Worm (Caenorhabditis elegans): ENCODE data around the gene col-142.

- TF ChIP-seq unc-39 (tag; optimal IDR thresholded peaks at IDR 0.05): no peak
- no peak for TF ChIP-seq pha-4 (tag; optimal IDR thresholded peaks at IDR 0.05)
- no peak for TF ChIP-seq snpc-4 (tag; optimal IDR thresholded peaks at IDR 0.05)
- no peak for TF ChIP-seq ces-1 (GFP tag; optimal IDR thresholded peaks at IDR 0.05)
- no peak for TF ChIP-seq mep-1 (tag; optimal IDR thresholded peaks at IDR 0.05)
- TF ChIP-seq unc-62 (GFP tag; optimal IDR thresholded peaks at IDR 0.05): no peak
- TF ChIP-seq nhr-237 (tag; optimal IDR thresholded peaks at IDR 0.05): no peak
- TF ChIP-seq blmp-1 (tag; optimal IDR thresholded peaks at IDR 0.05): no peak
Measured at ce11 chrV:6793744-6794239, 37.2 kb upstream of the col-142 start, which contains the start of gene ZC404.1.
